Worm (Caenorhabditis elegans): ENCODE measurements around the gene T04A8.8.
A peak's percentile ranks its signal among the peaks of the same experiment; 100 is the strongest.

T04A8.8 gene

ce11 chrIII:4668073-4668472 is 25.7 kb upstream of the T04A8.8 start:
- TF ChIP-seq nfya-1 (tag; optimal IDR thresholded peaks at IDR 0.05; ENCODE audit: insufficient read depth), result no peak
- TF ChIP-seq daf-12 (tag; optimal IDR thresholded peaks at IDR 0.05), result no peak
- TF ChIP-seq R02D3.7 (tag; optimal IDR thresholded peaks at IDR 0.05), result no peak
- TF ChIP-seq ZK546.5 (tag; optimal IDR thresholded peaks at IDR 0.05), result no peak
- TF ChIP-seq pha-4 (tag; optimal IDR thresholded peaks at IDR 0.05), result peak; percentile 66
- no peak for TF ChIP-seq aly-2 (tag; optimal IDR thresholded peaks at IDR 0.05)
- no peak for TF ChIP-seq tbx-2 (tag; optimal IDR thresholded peaks at IDR 0.05)
- no peak for TF ChIP-seq ztf-4 (tag; optimal IDR thresholded peaks at IDR 0.05)
- TF ChIP-seq nhr-76 (tag; optimal IDR thresholded peaks at IDR 0.05), result no peak
- no peak for TF ChIP-seq nhr-77 (tag; optimal IDR thresholded peaks at IDR 0.05)
- TF ChIP-seq pqm-1 (tag; optimal IDR thresholded peaks at IDR 0.05), result peak; percentile 66
- no peak for TF ChIP-seq mdl-1 (tag; optimal IDR thresholded peaks at IDR 0.05)
- no peak for TF ChIP-seq ceh-16 (tag; optimal IDR thresholded peaks at IDR 0.05)
- no peak for TF ChIP-seq skn-1 (tag; optimal IDR thresholded peaks at IDR 0.05)
- TF ChIP-seq unc-39 (tag; optimal IDR thresholded peaks at IDR 0.05), result no peak
- no peak for TF ChIP-seq fkh-10 (GFP tag; optimal IDR thresholded peaks at IDR 0.05)
- TF ChIP-seq ceh-82 (tag; optimal IDR thresholded peaks at IDR 0.05), result no peak
- TF ChIP-seq nhr-28 (tag; optimal IDR thresholded peaks at IDR 0.05), result no peak
- no peak for TF ChIP-seq nhr-12 (tag; optimal IDR thresholded peaks at IDR 0.05)
- no peak for TF ChIP-seq egl-5 (tag; optimal IDR thresholded peaks at IDR 0.05)
- no peak for TF ChIP-seq nhr-237 (tag; optimal IDR thresholded peaks at IDR 0.05)
- peak; percentile 62 for TF ChIP-seq elt-2 (tag; optimal IDR thresholded peaks at IDR 0.05)

- TF ChIP-seq nhr-12 (tag; optimal IDR thresholded peaks at IDR 0.05) (no peak), nhr-76 (tag; optimal IDR thresholded peaks at IDR 0.05) (no peak), fkh-2 (tag; optimal IDR thresholded peaks at IDR 0.05) (no peak), tbx-2 (tag; optimal IDR thresholded peaks at IDR 0.05) (no peak), nhr-237 (tag; optimal IDR thresholded peaks at IDR 0.05) (no peak), skn-1 (tag; optimal IDR thresholded peaks at IDR 0.05) (no peak), nhr-77 (tag; optimal IDR thresholded peaks at IDR 0.05) (no peak), lin-15B (tag; optimal IDR thresholded peaks at IDR 0.05) (no peak), mml-1 (tag; optimal IDR thresholded peaks at IDR 0.05) (no peak), ama-1 (optimal IDR thresholded peaks at IDR 0.05) (no peak)
Measured at ce11 chrIII:4671491-4671890, 22.3 kb upstream of the T04A8.8 start, which contains the start of gene T23F11.11. TSS of gene T23F11.11 (minus strand) at chrIII:4671591.

- no peak for TF ChIP-seq aly-2 (tag; optimal IDR thresholded peaks at IDR 0.05)
- TF ChIP-seq ztf-4 (tag; optimal IDR thresholded peaks at IDR 0.05), result no peak
- TF ChIP-seq nhr-76 (tag; optimal IDR thresholded peaks at IDR 0.05), result no peak
- no peak for TF ChIP-seq fos-1 (tag; optimal IDR thresholded peaks at IDR 0.05)
Measured at ce11 chrIII:4671949-4672348, 21.8 kb upstream of the T04A8.8 start, which contains the start of gene srg-13. TSS of gene srg-13 (plus strand) at chrIII:4672249.

DNA sequence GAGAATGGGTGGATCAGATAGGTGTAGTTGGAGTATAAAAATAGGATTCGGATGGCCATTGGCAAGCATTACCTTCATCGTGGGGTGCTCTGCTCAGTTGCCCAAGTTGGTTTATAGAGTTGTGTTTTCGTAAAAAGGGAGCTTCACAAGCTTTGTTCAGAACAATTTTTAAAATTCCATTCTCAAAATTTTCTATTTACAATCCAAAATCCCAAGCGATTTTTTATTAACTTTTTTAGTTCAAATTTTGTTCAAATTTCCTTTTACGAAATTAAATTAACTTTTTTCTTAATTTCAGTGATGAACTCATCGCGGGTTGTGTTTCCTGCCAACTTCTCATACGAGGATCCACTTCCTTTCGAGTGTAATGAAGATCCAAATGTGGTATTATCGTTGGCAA is 16.3 kb upstream of the T04A8.8 start, which contains the start of gene srg-10:
Gene srg-10 (plus strand): TSS at position 301 of the 400 bp plus-strand sequence.
- TF ChIP-seq nhr-76 (tag; optimal IDR thresholded peaks at IDR 0.05) (no peak), nhr-25 (tag; optimal IDR thresholded peaks at IDR 0.05) (no peak), ceh-28 (tag; optimal IDR thresholded peaks at IDR 0.05) (no peak), nfya-1 (tag; optimal IDR thresholded peaks at IDR 0.05; ENCODE audit: insufficient read depth) (no peak), egl-5 (tag; optimal IDR thresholded peaks at IDR 0.05) (no peak), fos-1 (tag; optimal IDR thresholded peaks at IDR 0.05) (no peak), lin-15B (tag; optimal IDR thresholded peaks at IDR 0.05) (no peak), fkh-10 (GFP tag; optimal IDR thresholded peaks at IDR 0.05) (no peak), unc-39 (tag; optimal IDR thresholded peaks at IDR 0.05) (no peak)

- TF ChIP-seq mdl-1 (tag; optimal IDR thresholded peaks at IDR 0.05) (no peak), snpc-4 (tag; optimal IDR thresholded peaks at IDR 0.05) (no peak), egl-5 (tag; optimal IDR thresholded peaks at IDR 0.05) (no peak), sea-2 (GFP tag; optimal IDR thresholded peaks at IDR 0.05) (no peak), fkh-2 (tag; optimal IDR thresholded peaks at IDR 0.05) (no peak), hmg-11 (tag; optimal IDR thresholded peaks at IDR 0.05) (no peak), nhr-43 (tag; optimal IDR thresholded peaks at IDR 0.05; ENCODE audit: poor library complexity, severe bottlenecking) (no peak), jun-1 (tag; optimal IDR thresholded peaks at IDR 0.05) (no peak), elt-3 (tag; optimal IDR thresholded peaks at IDR 0.05) (no peak), pha-4 (tag; optimal IDR thresholded peaks at IDR 0.05) (no peak), daf-12 (tag; optimal IDR thresholded peaks at IDR 0.05) (no peak), ceh-9 (tag; optimal IDR thresholded peaks at IDR 0.05) (no peak), skn-1 (tag; optimal IDR thresholded peaks at IDR 0.05) (no peak)
Measured at ce11 chrIII:4679963-4680484, 13.8 kb upstream of the T04A8.8 start, which contains the start of gene srg-11. TSS of gene srg-11 (plus strand) at chrIII:4680013.
